Fruit fly (Drosophila melanogaster): ENCODE results near the gene Kal1.

The Kal1 gene

dm6 chr3R:24141013-24141592 lies at the start of gene Kal1:
Gene Kal1, plus strand, starts transcription at chr3R:24141395.
- peak; percentile 98 for TF ChIP-seq CG6163 (GFP tag; IDR thresholded peaks at IDR 0.05)
- peak; percentile 98 for TF ChIP-seq CG3919 (GFP tag; optimal IDR thresholded peaks at IDR 0.05)
- peak; percentile 99 for TF ChIP-seq CG15336 (GFP tag; IDR thresholded peaks at IDR 0.05)
- peak; percentile 98 for TF ChIP-seq fd59A (GFP tag; optimal IDR thresholded peaks at IDR 0.05)
- peak; percentile 94 for TF ChIP-seq CG11294 (GFP tag; IDR thresholded peaks at IDR 0.05)
- peak; percentile 98 for TF ChIP-seq CG9139 (GFP tag; optimal IDR thresholded peaks at IDR 0.05)
- peak; percentile 81 for TF ChIP-seq Hr39 (GFP tag; optimal IDR thresholded peaks at IDR 0.05)
- peak; percentile 97 for TF ChIP-seq CG1621 (tag; optimal IDR thresholded peaks at IDR 0.05)
- TF ChIP-seq fkh (GFP tag; optimal IDR thresholded peaks at IDR 0.05) = peak; percentile 36
- peak; percentile 97 for TF ChIP-seq CG32006 (GFP tag; optimal IDR thresholded peaks at IDR 0.05)
- peak; percentile 97 for TF ChIP-seq OdsH (GFP tag; optimal IDR thresholded peaks at IDR 0.05)
- TF ChIP-seq spab (GFP tag; optimal IDR thresholded peaks at IDR 0.05) = peak; percentile 98
- peak; percentile 84 for TF ChIP-seq CG31627 (GFP tag; optimal IDR thresholded peaks at IDR 0.05)
- peak; percentile 91 for TF ChIP-seq pdm3 (GFP tag; optimal IDR thresholded peaks at IDR 0.05)
- TF ChIP-seq Blimp-1 (GFP tag; optimal IDR thresholded peaks at IDR 0.05) = peak; percentile 94
- TF ChIP-seq CG34406 (GFP tag; optimal IDR thresholded peaks at IDR 0.05) = peak; percentile 99
- TF ChIP-seq eg (GFP tag; IDR thresholded peaks at IDR 0.05) = peak; percentile 97
- peak; percentile 99 for TF ChIP-seq CG6792 (GFP tag; optimal IDR thresholded peaks at IDR 0.05)
- TF ChIP-seq ss (GFP tag; optimal IDR thresholded peaks at IDR 0.05) = peak; percentile 99
- peak; percentile 92 for TF ChIP-seq fd85E (GFP tag; optimal IDR thresholded peaks at IDR 0.05)
- TF ChIP-seq CG10631 (GFP tag; optimal IDR thresholded peaks at IDR 0.05) = peak; percentile 97
- peak; percentile 94 for TF ChIP-seq CG8319 (GFP tag; optimal IDR thresholded peaks at IDR 0.05)
- peak; percentile 95 for TF ChIP-seq Eip75B (GFP tag; optimal IDR thresholded peaks at IDR 0.05)
- TF ChIP-seq Gug (GFP tag; IDR thresholded peaks at IDR 0.05) = peak; percentile 96
- TF ChIP-seq achi (GFP tag; optimal IDR thresholded peaks at IDR 0.05) = peak; percentile 98
- peak; percentile 98 for TF ChIP-seq CG8632 (GFP tag; optimal IDR thresholded peaks at IDR 0.05)
- TF ChIP-seq Met (GFP tag; optimal IDR thresholded peaks at IDR 0.05) = peak; percentile 92
- TF ChIP-seq Sox14 (GFP tag; optimal IDR thresholded peaks at IDR 0.05) = peak; percentile 93
- TF ChIP-seq cyc (GFP tag; optimal IDR thresholded peaks at IDR 0.05) = peak; percentile 91
- no peak for TF ChIP-seq Hr38 (GFP tag; optimal IDR thresholded peaks at IDR 0.05)
- TF ChIP-seq CG6808 (GFP tag; optimal IDR thresholded peaks at IDR 0.05) = peak; percentile 98
- TF ChIP-seq topi (GFP tag; optimal IDR thresholded peaks at IDR 0.05) = peak; percentile 93
- TF ChIP-seq CG16779 (tag; optimal IDR thresholded peaks at IDR 0.05) = peak; percentile 97
- peak; percentile 87 for TF ChIP-seq CG4318 (GFP tag; optimal IDR thresholded peaks at IDR 0.05)
- TF ChIP-seq dsx (GFP tag; optimal IDR thresholded peaks at IDR 0.05; ENCODE audit: poor library complexity, severe bottlenecking) = peak; percentile 98
- peak; percentile 76 for TF ChIP-seq Ets21C (GFP tag; optimal IDR thresholded peaks at IDR 0.05)
- peak; percentile 92 for TF ChIP-seq Hr4 (GFP tag; optimal IDR thresholded peaks at IDR 0.05)
- TF ChIP-seq CG6854 (GFP tag; optimal IDR thresholded peaks at IDR 0.05) = peak; percentile 98
- TF ChIP-seq CG10669 (GFP tag; optimal IDR thresholded peaks at IDR 0.05) = peak; percentile 97
- TF ChIP-seq CG8119 (GFP tag; IDR thresholded peaks at IDR 0.05) = peak; percentile 99
- peak; percentile 93 for TF ChIP-seq Lpt (GFP tag; optimal IDR thresholded peaks at IDR 0.05)
- peak; percentile 97 for TF ChIP-seq Eip93F (GFP tag; optimal IDR thresholded peaks at IDR 0.05)
- TF ChIP-seq Sox15 (GFP tag; optimal IDR thresholded peaks at IDR 0.05) = peak; percentile 94
- TF ChIP-seq net (GFP tag; optimal IDR thresholded peaks at IDR 0.05) = peak; percentile 97
- peak; percentile 96 for TF ChIP-seq vri (GFP tag; optimal IDR thresholded peaks at IDR 0.05)
- peak; percentile 98 for TF ChIP-seq esn (GFP tag; optimal IDR thresholded peaks at IDR 0.05)
- peak; percentile 98 for TF ChIP-seq svp (GFP tag)
- TF ChIP-seq salr (GFP tag; optimal IDR thresholded peaks at IDR 0.05) = peak; percentile 91 to 94
- peak; percentile 92 for TF ChIP-seq dac (GFP tag; optimal IDR thresholded peaks at IDR 0.05)
- TF ChIP-seq CG3032 (tag; optimal IDR thresholded peaks at IDR 0.05) = peak; percentile 98
- TF ChIP-seq lz (GFP tag; optimal IDR thresholded peaks at IDR 0.05) = peak; percentile 91

Measured in whole organism, prepupa.